Worm (Caenorhabditis elegans): ENCODE measurements around the gene dph-1.
A peak's percentile ranks its signal among the peaks of the same experiment; 100 is the strongest.

Gene dph-1

ce11 chrIII:3703397-3703796 is 3.3 kb upstream of the dph-1 start, which contains the start of gene C14B1.3:
Gene C14B1.3, plus strand, starts transcription at chrIII:3703564.
- TF ChIP-seq unc-62 (GFP tag; optimal IDR thresholded peaks at IDR 0.05) (no peak), unc-39 (tag; optimal IDR thresholded peaks at IDR 0.05) (no peak), M03D4.4 (tag; optimal IDR thresholded peaks at IDR 0.05) (no peak), nhr-76 (tag; optimal IDR thresholded peaks at IDR 0.05) (no peak), elt-1 (tag; optimal IDR thresholded peaks at IDR 0.05; ENCODE audit: borderline replicate concordance, insufficient read depth) (no peak), lsy-2 (tag; optimal IDR thresholded peaks at IDR 0.05) (peak; percentile 5), mab-5 (tag; optimal IDR thresholded peaks at IDR 0.05) (no peak), unc-120 (tag; optimal IDR thresholded peaks at IDR 0.05; ENCODE audit: poor library complexity, severe bottlenecking) (no peak)

ce11 chrIII:3704967-3705366 is 1.7 kb upstream of the dph-1 start, which contains the start of gene wdr-5.1:
Gene wdr-5.1, plus strand, starts transcription at chrIII:3705285.
- no peak for TF ChIP-seq nhr-12 (tag; optimal IDR thresholded peaks at IDR 0.05)
- TF ChIP-seq ces-1 (GFP tag; optimal IDR thresholded peaks at IDR 0.05), result peak; percentile 12
- peak; percentile 55 for TF ChIP-seq lsy-2 (tag; optimal IDR thresholded peaks at IDR 0.05)

- TF ChIP-seq unc-39 (tag; optimal IDR thresholded peaks at IDR 0.05) (no peak), mab-5 (tag; optimal IDR thresholded peaks at IDR 0.05) (no peak), mls-2 (tag; optimal IDR thresholded peaks at IDR 0.05) (no peak), flh-1 (GFP tag; optimal IDR thresholded peaks at IDR 0.05) (no peak)
Measured at ce11 chrIII:3709030-3709429, 2.3 kb downstream of the dph-1 start, which contains the start of gene alkb-8. Gene alkb-8, plus strand, starts transcription at chrIII:3709330.

ce11 chrIII:3713163-3713562 is 6.5 kb downstream of the dph-1 start, which contains the start of gene nrde-1:
Gene nrde-1, plus strand, starts transcription at chrIII:3713463.
- TF ChIP-seq ham-2 (GFP tag; optimal IDR thresholded peaks at IDR 0.05) (no peak), sptf-1 (tag; optimal IDR thresholded peaks at IDR 0.05) (no peak), flh-1 (GFP tag; optimal IDR thresholded peaks at IDR 0.05) (no peak), nhr-12 (tag; optimal IDR thresholded peaks at IDR 0.05) (no peak), ces-1 (GFP tag; optimal IDR thresholded peaks at IDR 0.05) (no peak)

- no peak for TF ChIP-seq M03D4.4 (tag; optimal IDR thresholded peaks at IDR 0.05)
- TF ChIP-seq nhr-28 (tag; optimal IDR thresholded peaks at IDR 0.05), result no peak
- no peak for TF ChIP-seq flh-1 (GFP tag; optimal IDR thresholded peaks at IDR 0.05)
- peak; percentile 30 for TF ChIP-seq mep-1 (tag; optimal IDR thresholded peaks at IDR 0.05)
Measured at ce11 chrIII:3716073-3716659, 9.5 kb downstream of the dph-1 start.

ce11 chrIII:3719564-3719963 is 12.9 kb downstream of the dph-1 start, which contains the start of gene C14B1.8:
Gene C14B1.8, minus strand, starts transcription at chrIII:3719680.
- peak; percentile 96 for TF ChIP-seq ces-1 (GFP tag; optimal IDR thresholded peaks at IDR 0.05)
- TF ChIP-seq elt-1 (tag; optimal IDR thresholded peaks at IDR 0.05; ENCODE audit: borderline replicate concordance, insufficient read depth), result no peak
- TF ChIP-seq mep-1 (tag; optimal IDR thresholded peaks at IDR 0.05), result peak; percentile 47

ce11 chrIII:3723726-3724125 is 17.0 kb downstream of the dph-1 start:
- TF ChIP-seq mab-5 (tag; optimal IDR thresholded peaks at IDR 0.05), result no peak
- TF ChIP-seq tbx-8 (GFP tag; optimal IDR thresholded peaks at IDR 0.05), result no peak
- TF ChIP-seq lsy-2 (tag; optimal IDR thresholded peaks at IDR 0.05), result no peak
- TF ChIP-seq blmp-1 (tag; optimal IDR thresholded peaks at IDR 0.05), result no peak
- TF ChIP-seq unc-62 (GFP tag; optimal IDR thresholded peaks at IDR 0.05), result no peak
- no peak for TF ChIP-seq nhr-237 (tag; optimal IDR thresholded peaks at IDR 0.05)
- TF ChIP-seq mep-1 (tag; optimal IDR thresholded peaks at IDR 0.05), result no peak
- no peak for TF ChIP-seq ceh-39 (tag; optimal IDR thresholded peaks at IDR 0.05)
- TF ChIP-seq lin-13 (tag; optimal IDR thresholded peaks at IDR 0.05), result no peak
- TF ChIP-seq elt-1 (tag; optimal IDR thresholded peaks at IDR 0.05; ENCODE audit: borderline replicate concordance, insufficient read depth), result no peak
- no peak for TF ChIP-seq ceh-43 (GFP tag; optimal IDR thresholded peaks at IDR 0.05)
- no peak for TF ChIP-seq hlh-1 (tag; optimal IDR thresholded peaks at IDR 0.05)
- TF ChIP-seq sem-2 (GFP tag; optimal IDR thresholded peaks at IDR 0.05), result no peak

- TF ChIP-seq ceh-43 (GFP tag; optimal IDR thresholded peaks at IDR 0.05) (no peak), M03D4.4 (tag; optimal IDR thresholded peaks at IDR 0.05) (no peak), lin-32 (GFP tag; optimal IDR thresholded peaks at IDR 0.05) (no peak), elt-1 (tag; optimal IDR thresholded peaks at IDR 0.05; ENCODE audit: borderline replicate concordance, insufficient read depth) (no peak), zip-8 (tag; optimal IDR thresholded peaks at IDR 0.05) (no peak), unc-62 (GFP tag; optimal IDR thresholded peaks at IDR 0.05) (no peak), ham-2 (GFP tag; optimal IDR thresholded peaks at IDR 0.05) (no peak), unc-120 (tag; optimal IDR thresholded peaks at IDR 0.05; ENCODE audit: poor library complexity, severe bottlenecking) (no peak), lin-13 (tag; optimal IDR thresholded peaks at IDR 0.05) (no peak), mls-2 (tag; optimal IDR thresholded peaks at IDR 0.05) (no peak), nhr-2 (tag; optimal IDR thresholded peaks at IDR 0.05) (no peak), ces-1 (GFP tag; optimal IDR thresholded peaks at IDR 0.05) (no peak), elt-3 (tag; optimal IDR thresholded peaks at IDR 0.05) (no peak), nhr-237 (tag; optimal IDR thresholded peaks at IDR 0.05) (no peak)
Measured at ce11 chrIII:3724880-3725279, 18.2 kb downstream of the dph-1 start, which contains the start of gene C14B1.12. Gene C14B1.12, minus strand, starts transcription at chrIII:3724980.
